Worm (Caenorhabditis elegans) whole organism, L1 larva: Measurements from ENCODE around the gene F46G11.6.

ENCODE experiments used
- C04F5.9 ChIP-seq: sonication (generic microtip); optimal IDR thresholded peaks from 2 replicates; lab custom pipeline; 2016; ENCODE audit warnings: missing genetic modification characterization, missing compliant biosample characterization
- C16A3.4 ChIP-seq: fragments of 150-350 bp; optimal IDR thresholded peaks from 2 replicates; lab custom pipeline; 2014; ENCODE audit warnings: missing biosample characterization, missing genetic modification characterization
- Y116A8C.19 ChIP-seq: sonication (generic microtip); optimal IDR thresholded peaks from 2 replicates; lab custom pipeline; 2016; ENCODE audit warnings: missing compliant biosample characterization, missing genetic modification characterization, borderline replicate concordance
- aha-1 ChIP-seq: fragments of 150-350 bp; optimal IDR thresholded peaks from 2 replicates; lab custom pipeline; 2014; ENCODE audit warnings: missing biosample characterization, missing genetic modification characterization
- alr-1 ChIP-seq: fragments of 200-800 bp; sonication (Bioruptor generic); optimal IDR thresholded peaks from 2 replicates; lab custom pipeline; 2018; ENCODE audit warnings: borderline replicate concordance, mild to moderate bottlenecking, missing genetic modification characterization, missing compliant biosample characterization
- blmp-1 ChIP-seq: fragments of 150-350 bp; optimal IDR thresholded peaks from 2 replicates; lab custom pipeline; 2014; ENCODE audit warnings: missing biosample characterization, missing genetic modification characterization
- ceh-8 ChIP-seq: fragments of 200-800 bp; sonication (Bioruptor generic); optimal IDR thresholded peaks from 2 replicates; lab custom pipeline; 2018; ENCODE audit warnings: mild to moderate bottlenecking, missing genetic modification characterization, moderate library complexity, missing compliant biosample characterization
- ces-1 ChIP-seq: fragments of 150-350 bp; optimal IDR thresholded peaks from 2 replicates; lab custom pipeline; 2014; ENCODE audit warnings: missing biosample characterization, missing genetic modification reagents, missing genetic modification characterization
- dpl-1 ChIP-seq, 3 experiments: fragments of 150-350 bp in 2 of 3; sonication (generic microtip) in 1 of 3; optimal IDR thresholded peaks; 2 replicates each; lab custom pipeline; 2014 to 2017; ENCODE audit warnings: missing biosample characterization in 3 of 3, missing genetic modification characterization in 3 of 3, missing genetic modification reagents in 3 of 3
- efl-1 ChIP-seq, 4 experiments: fragments of 150-350 bp; optimal IDR thresholded peaks in 3 of 4; peaks in 1 of 4; 1 replicate in 1 of 4; 2 replicates in 3 of 4; lab custom pipeline; 2014; ENCODE audit warnings: missing biosample characterization in 2 of 4, missing genetic modification characterization in 2 of 4, missing genetic modification reagents in 2 of 4
- efl-3 ChIP-seq: fragments of 200-800 bp; sonication (Bioruptor generic); optimal IDR thresholded peaks from 2 replicates; lab custom pipeline; 2018; ENCODE audit warnings: mild to moderate bottlenecking, missing genetic modification characterization, missing compliant biosample characterization
- egl-13 ChIP-seq: sonication (generic microtip); optimal IDR thresholded peaks from 2 replicates; lab custom pipeline; 2016; ENCODE audit warnings: missing genotype, missing genetic modification reagents, missing genetic modification characterization, missing compliant biosample characterization
- egl-27 ChIP-seq, 2 experiments: fragments of 150-350 bp in 1 of 2; sonication (generic microtip); optimal IDR thresholded peaks; 3 replicates each; lab custom pipeline; 2017 to 2018; ENCODE audit warnings: missing biosample characterization in 2 of 2, missing genetic modification characterization in 2 of 2, missing genetic modification reagents in 2 of 2
- elt-3 ChIP-seq, 6 experiments: fragments of 150-350 bp in 1 of 6; sonication (generic microtip); optimal IDR thresholded peaks; 2 replicates each; lab custom pipeline; 2017 to 2018; ENCODE audit warnings: missing biosample characterization in 6 of 6, missing genetic modification characterization in 6 of 6, inconsistent platforms in 1 of 6
- hlh-17 ChIP-seq: fragments of 200-800 bp; sonication (Bioruptor generic); optimal IDR thresholded peaks from 2 replicates; lab custom pipeline; 2018; ENCODE audit warnings: missing genetic modification characterization, mild to moderate bottlenecking, missing compliant biosample characterization, moderate library complexity, borderline replicate concordance
- hlh-4 ChIP-seq: sonication (generic microtip); optimal IDR thresholded peaks from 2 replicates; lab custom pipeline; 2016; ENCODE audit warnings: mild to moderate bottlenecking, missing genetic modification characterization, missing compliant biosample characterization
- irx-1 ChIP-seq: sonication (generic microtip); optimal IDR thresholded peaks from 2 replicates; lab custom pipeline; 2016; ENCODE audit warnings: missing genetic modification characterization, missing compliant biosample characterization
- isw-1 ChIP-seq: fragments of 200-800 bp; sonication (Bioruptor generic); IDR thresholded peaks from 2 replicates; pipeline ENCODE4 v1.3.6; 2022; ENCODE audit warnings: missing genetic modification characterization, missing compliant biosample characterization
- jun-1 ChIP-seq: fragments of 150-350 bp; optimal IDR thresholded peaks from 2 replicates; lab custom pipeline; 2014; ENCODE audit warnings: missing biosample characterization, missing genetic modification reagents, missing genetic modification characterization
- lin-13 ChIP-seq: fragments of 150-350 bp; optimal IDR thresholded peaks from 2 replicates; lab custom pipeline; 2014; ENCODE audit warnings: missing biosample characterization, missing genetic modification reagents, missing genetic modification characterization
- lin-14 ChIP-seq: fragments of 200-800 bp; sonication (Bioruptor generic); optimal IDR thresholded peaks from 2 replicates; lab custom pipeline; 2018; ENCODE audit warnings: mild to moderate bottlenecking, missing genetic modification characterization, moderate library complexity, missing compliant biosample characterization
- lin-35 ChIP-seq, 2 experiments: fragments of 150-350 bp; optimal IDR thresholded peaks; 2 replicates each; lab custom pipeline; 2014; ENCODE audit warnings: missing biosample characterization in 2 of 2, missing genetic modification characterization in 2 of 2, missing genetic modification reagents in 2 of 2
- lsy-2 ChIP-seq, 2 experiments: fragments of 150-350 bp; optimal IDR thresholded peaks; 2 replicates each; lab custom pipeline; 2014; ENCODE audit warnings: missing biosample characterization in 2 of 2, missing genetic modification characterization in 2 of 2
- mab-9 ChIP-seq: fragments of 200-800 bp; sonication (Bioruptor generic); IDR thresholded peaks from 2 replicates; pipeline ENCODE4 v1.3.6; 2022; ENCODE audit warnings: missing genetic modification reagents, missing genetic modification characterization, missing compliant biosample characterization
- mef-2 ChIP-seq: fragments of 150-350 bp; optimal IDR thresholded peaks from 2 replicates; lab custom pipeline; 2014; ENCODE audit warnings: missing biosample characterization, missing genetic modification characterization
- mep-1 ChIP-seq: fragments of 150-350 bp; optimal IDR thresholded peaks from 2 replicates; lab custom pipeline; 2014; ENCODE audit warnings: missing biosample characterization, missing genetic modification characterization
- nhr-19 ChIP-seq: fragments of 200-800 bp; sonication (Bioruptor generic); conservative IDR thresholded peaks from 2 replicates; pipeline ENCODE4 v1.3.6; 2022; ENCODE audit warnings: missing genetic modification characterization, missing compliant biosample characterization
- nhr-20 ChIP-seq: sonication (generic microtip); optimal IDR thresholded peaks from 2 replicates; lab custom pipeline; 2016; ENCODE audit warnings: mild to moderate bottlenecking, missing genetic modification characterization, missing compliant biosample characterization
- nhr-47 ChIP-seq: sonication (generic microtip); optimal IDR thresholded peaks from 2 replicates; lab custom pipeline; 2016; ENCODE audit warnings: mild to moderate bottlenecking, missing genetic modification characterization, moderate library complexity, missing compliant biosample characterization
- nhr-71 ChIP-seq: sonication (generic microtip); optimal IDR thresholded peaks from 2 replicates; lab custom pipeline; 2016; ENCODE audit warnings: mild to moderate bottlenecking, missing genetic modification characterization, moderate library complexity, missing compliant biosample characterization
- nhr-76 ChIP-seq: sonication (generic microtip); optimal IDR thresholded peaks from 2 replicates; lab custom pipeline; 2017; ENCODE audit warnings: missing biosample characterization, missing genetic modification characterization
- nhr-85 ChIP-seq: sonication (generic microtip); peaks from one replicate; lab custom pipeline; 2016; ENCODE audit warnings: missing genetic modification characterization, inconsistent platforms, missing compliant biosample characterization
- nhr-90 ChIP-seq: sonication (generic microtip); optimal IDR thresholded peaks from 2 replicates; lab custom pipeline; 2016; ENCODE audit warnings: mild to moderate bottlenecking, missing genetic modification characterization, missing compliant biosample characterization; ENCODE audit not compliant: poor library complexity
- pax-3 ChIP-seq: fragments of 200-800 bp; sonication (Bioruptor generic); optimal IDR thresholded peaks from 2 replicates; lab custom pipeline; 2018; ENCODE audit warnings: mild to moderate bottlenecking, missing genetic modification characterization, moderate library complexity, missing compliant biosample characterization
- rnt-1 ChIP-seq: sonication (generic microtip); optimal IDR thresholded peaks from 2 replicates; lab custom pipeline; 2016; ENCODE audit warnings: mild to moderate bottlenecking, missing genetic modification characterization, moderate library complexity, missing compliant biosample characterization
- skn-1 ChIP-seq: fragments of 150-350 bp; optimal IDR thresholded peaks from 2 replicates; lab custom pipeline; 2014; ENCODE audit warnings: missing biosample characterization, missing genetic modification characterization
- snpc-4 ChIP-seq: fragments of 150-350 bp; optimal IDR thresholded peaks from 2 replicates; lab custom pipeline; 2014; ENCODE audit warnings: missing biosample characterization, missing genetic modification characterization
- snu-23 ChIP-seq: sonication (generic microtip); optimal IDR thresholded peaks from 2 replicates; lab custom pipeline; 2016; ENCODE audit warnings: missing genetic modification characterization, missing compliant biosample characterization
- sox-4 ChIP-seq: sonication (generic microtip); optimal IDR thresholded peaks from 2 replicates; lab custom pipeline; 2016; ENCODE audit warnings: missing genetic modification characterization, missing compliant biosample characterization
- unc-130 ChIP-seq: fragments of 150-350 bp; optimal IDR thresholded peaks from 2 replicates; lab custom pipeline; 2017; ENCODE audit warnings: missing biosample characterization, missing genetic modification characterization, inconsistent platforms
- unc-62 ChIP-seq: fragments of 150-350 bp; optimal IDR thresholded peaks from 2 replicates; lab custom pipeline; 2014; ENCODE audit warnings: missing biosample characterization, missing genetic modification reagents, missing genetic modification characterization
- zag-1 ChIP-seq: fragments of 150-350 bp; optimal IDR thresholded peaks from 2 replicates; lab custom pipeline; 2014; ENCODE audit warnings: missing biosample characterization, missing genetic modification characterization
- zip-4 ChIP-seq: fragments of 200-800 bp; sonication (Bioruptor generic); optimal IDR thresholded peaks from 2 replicates; lab custom pipeline; 2018; ENCODE audit warnings: mild to moderate bottlenecking, missing genetic modification characterization, moderate library complexity, missing compliant biosample characterization

Gene F46G11.6

DNA sequence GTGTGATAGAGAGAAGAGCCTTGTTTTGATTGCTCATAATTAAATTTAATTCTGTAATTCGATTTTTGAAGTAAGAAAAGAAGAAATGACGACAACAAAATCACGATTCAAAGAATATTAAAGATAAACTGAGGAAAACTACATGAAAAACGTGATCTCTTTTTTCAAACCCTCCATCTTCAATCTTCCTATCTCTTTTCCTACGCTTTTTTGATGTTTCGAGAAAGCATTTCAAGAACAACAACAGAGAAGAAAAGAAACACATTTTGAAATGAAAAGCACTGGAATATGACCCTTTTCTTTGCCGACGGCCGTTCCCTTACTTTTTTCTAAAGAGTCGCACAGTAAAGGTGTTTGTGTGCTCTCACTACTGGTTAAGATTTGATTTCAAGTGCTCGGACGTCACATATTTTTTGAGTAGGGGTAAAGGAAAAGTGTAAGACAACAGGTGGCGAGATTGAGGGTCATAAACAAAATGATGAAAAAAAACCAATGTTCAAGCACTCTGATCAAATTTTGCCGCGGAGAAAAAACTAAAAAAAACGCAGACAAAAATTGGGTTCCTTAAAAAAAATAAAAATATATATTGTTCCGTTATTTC lies 19.7 kb downstream of the F46G11.6 start, which contains the start of gene F13D11.3:
TSS of gene F13D11.3 (minus strand) at position 51 of the 601 bp plus-strand sequence.
- TF ChIP-seq mep-1 = no peak
- no peak for TF ChIP-seq nhr-47
- peak; percentile 45 for TF ChIP-seq rnt-1
- TF ChIP-seq dpl-1 (GFP tag; optimal IDR thresholded peaks at IDR 0.05; lab: Kevin White, UChicago) = no peak
- no peak for TF ChIP-seq C16A3.4 (tag; lab: Kevin White, UChicago)
- TF ChIP-seq nhr-71 (tag; lab: Kevin White, UChicago) = peak; percentile 44
- peak; percentile 39 for TF ChIP-seq lin-14 (GFP tag; lab: Kevin White, UChicago)
- TF ChIP-seq isw-1 = no peak
- peak in 1 of 2 experiments; percentile 21 for TF ChIP-seq lsy-2 (tag; optimal IDR thresholded peaks at IDR 0.05; lab: Kevin White, UChicago)
- TF ChIP-seq ceh-8 (GFP tag; lab: Kevin White, UChicago) = no peak
- no peak for TF ChIP-seq lin-35 (GFP tag; optimal IDR thresholded peaks at IDR 0.05; lab: Kevin White, UChicago)
- TF ChIP-seq nhr-20 (tag; lab: Kevin White, UChicago) = peak; percentile 9
- no peak for TF ChIP-seq sox-4 (tag; lab: Kevin White, UChicago)
- no peak for TF ChIP-seq efl-3 (GFP tag; lab: Kevin White, UChicago)
- no peak for TF ChIP-seq zip-4 (GFP tag; lab: Kevin White, UChicago)
- TF ChIP-seq irx-1 (tag; lab: Kevin White, UChicago) = no peak
- no peak for TF ChIP-seq hlh-4 (tag; lab: Kevin White, UChicago)
- TF ChIP-seq egl-27 (tag; optimal IDR thresholded peaks at IDR 0.05; lab: Kevin White, UChicago) = no peak

DNA sequence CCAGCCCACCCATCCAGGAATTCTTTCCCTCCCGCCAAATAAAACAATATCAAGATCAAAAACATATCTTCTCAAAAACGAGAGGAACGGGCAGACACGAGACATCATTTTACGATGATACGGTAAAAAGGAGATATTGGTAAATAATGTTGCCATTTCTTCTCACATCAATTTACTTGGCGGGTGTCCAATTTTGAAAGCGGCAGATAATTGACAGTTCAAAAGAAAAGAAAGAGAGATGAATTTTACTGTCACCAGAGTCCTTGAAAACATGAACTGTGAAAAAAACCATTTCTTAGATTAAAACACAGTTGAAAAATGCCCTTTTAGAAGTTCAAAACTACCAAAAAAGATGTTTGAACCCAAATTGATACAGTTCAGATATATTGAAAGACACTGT lies 24.4 kb downstream of the F46G11.6 start:
- TF ChIP-seq egl-27 (tag; optimal IDR thresholded peaks at IDR 0.05; lab: Kevin White, UChicago) = no peak
- peak; percentile 39 for TF ChIP-seq nhr-20 (tag; lab: Kevin White, UChicago)
- no peak for TF ChIP-seq hlh-4 (tag; lab: Kevin White, UChicago)
- TF ChIP-seq blmp-1 (tag; lab: Kevin White, UChicago) = peak; percentile 66
- TF ChIP-seq nhr-90 (tag; lab: Kevin White, UChicago) = peak; percentile 20
- TF ChIP-seq pax-3 (tag; lab: Kevin White, UChicago) = no peak
- no peak for TF ChIP-seq nhr-76 (tag; lab: Kevin White, UChicago)
- TF ChIP-seq nhr-71 (tag; lab: Kevin White, UChicago) = peak; percentile 67
- no peak for TF ChIP-seq zip-4 (GFP tag; lab: Kevin White, UChicago)
- TF ChIP-seq lsy-2 (tag; optimal IDR thresholded peaks at IDR 0.05; lab: Kevin White, UChicago) = peak in 1 of 2 experiments; percentile 23
- TF ChIP-seq skn-1 (tag; lab: Kevin White, UChicago) = no peak
- peak; percentile 12; the same call in 1 of the 2 replicates for TF ChIP-seq nhr-19 (GFP tag; lab: Robert Waterston, UW)
- no peak for TF ChIP-seq mab-9 (GFP tag; lab: Robert Waterston, UW)
- TF ChIP-seq aha-1 (tag; lab: Kevin White, UChicago) = no peak
- TF ChIP-seq C04F5.9 = no peak
- TF ChIP-seq nhr-85 (tag; lab: Kevin White, UChicago) = peak; percentile 96
- TF ChIP-seq mep-1 = peak; percentile 76
- TF ChIP-seq rnt-1 = peak; percentile 5
- TF ChIP-seq lin-14 (GFP tag; lab: Kevin White, UChicago) = peak; percentile 83
- no peak for TF ChIP-seq ceh-8 (GFP tag; lab: Kevin White, UChicago)
- peak in 2 of 6 experiments; percentile 25 to 50 for TF ChIP-seq elt-3 (tag; optimal IDR thresholded peaks at IDR 0.05; lab: Kevin White, UChicago)
- TF ChIP-seq efl-1 (optimal IDR thresholded peaks at IDR 0.05; lab: Kevin White, UChicago) = no peak
- no peak for TF ChIP-seq efl-1 (GFP tag; optimal IDR thresholded peaks at IDR 0.05 in 1 of 2; lab: Kevin White, UChicago)
- TF ChIP-seq snu-23 (GFP tag; lab: Kevin White, UChicago) = peak; percentile 31

DNA sequence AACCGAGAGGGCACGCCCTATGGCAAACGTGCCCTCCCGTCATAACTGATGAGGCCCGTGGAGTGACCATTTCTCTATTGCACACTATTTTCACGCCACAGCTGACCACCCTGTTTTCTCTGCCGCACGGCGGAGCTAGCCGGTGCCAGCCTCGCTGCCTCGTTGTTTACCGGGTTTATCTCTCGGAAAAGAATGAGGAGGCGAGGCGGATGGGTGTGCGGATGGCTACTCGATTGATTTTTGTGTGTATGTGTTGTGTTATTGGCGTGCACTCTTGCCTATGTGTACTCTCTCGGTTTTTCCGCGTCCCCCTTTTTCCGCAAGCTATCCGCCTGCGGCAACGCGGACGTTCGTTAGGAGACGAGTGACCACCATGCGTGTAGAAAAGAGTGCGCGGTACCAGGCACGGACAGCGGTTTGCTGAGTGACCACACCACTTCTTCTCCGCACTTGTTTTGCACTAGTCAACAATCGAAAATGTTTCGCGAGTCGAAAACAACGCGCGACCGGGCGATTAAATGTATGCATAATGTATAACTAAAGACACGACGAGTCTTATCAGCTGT lies 25.8 kb downstream of the F46G11.6 start:
- TF ChIP-seq lsy-2 (tag; optimal IDR thresholded peaks at IDR 0.05; lab: Kevin White, UChicago) (peak; percentile 40 to 49), mef-2 (peak; percentile 27), hlh-17 (GFP tag; lab: Kevin White, UChicago) (no peak), irx-1 (tag; lab: Kevin White, UChicago) (no peak), snpc-4 (tag; lab: Kevin White, UChicago) (no peak), egl-13 (tag; lab: Kevin White, UChicago) (peak; percentile 56), isw-1 (no peak), Y116A8C.19 (tag; lab: Kevin White, UChicago) (no peak), nhr-85 (tag; lab: Kevin White, UChicago) (peak; percentile 86), jun-1 (tag; lab: Kevin White, UChicago) (peak; percentile 83), unc-62 (GFP tag; lab: Kevin White, UChicago) (no peak), rnt-1 (peak; percentile 64), C16A3.4 (tag; lab: Kevin White, UChicago) (peak; percentile 41), skn-1 (tag; lab: Kevin White, UChicago) (no peak), zag-1 (tag; lab: Kevin White, UChicago) (no peak), nhr-47 (peak; percentile 71), nhr-19 (GFP tag; lab: Robert Waterston, UW) (peak; percentile 44; the same call in 1 of the 2 replicates), unc-130 (tag; lab: Kevin White, UChicago) (no peak), alr-1 (tag; lab: Kevin White, UChicago) (no peak), lin-13 (GFP tag; lab: Kevin White, UChicago) (no peak), ces-1 (GFP tag; lab: Kevin White, UChicago) (no peak), snu-23 (GFP tag; lab: Kevin White, UChicago) (peak; percentile 55)
